Fruit fly (Drosophila melanogaster) whole organism, embryonic: ENCODE data around the gene CG15423.

ENCODE experiments used
- Awh ChIP-seq: fragments of 200-800 bp; sonication (Bioruptor generic); IDR thresholded peaks from 2 replicates; pipeline ENCODE4, ENCODE4 v1.3.6; 2022; ENCODE audit warnings: missing biosample characterization, missing genetic modification characterization
- Bdp1 ChIP-seq: fragments of 200-800 bp; sonication (Bioruptor generic); optimal IDR thresholded peaks from 3 replicates; lab custom pipeline; 2016; ENCODE audit warnings: missing biosample characterization, missing genetic modification characterization
- CG1024 ChIP-seq: fragments of 200-800 bp; sonication (Bioruptor generic); IDR thresholded peaks from 2 replicates; pipeline ENCODE4 v1.3.6; 2022; ENCODE audit warnings: missing biosample characterization, missing genetic modification characterization
- CG11093 ChIP-seq: fragments of 200-800 bp; sonication (Bioruptor generic); IDR thresholded peaks from 3 replicates; pipeline ENCODE4 v1.3.6; 2022; ENCODE audit warnings: missing biosample characterization, missing genetic modification characterization
- CG14965 ChIP-seq: fragments of 200-800 bp; sonication (Bioruptor generic); optimal IDR thresholded peaks from 2 replicates; lab custom pipeline; 2016; ENCODE audit warnings: missing biosample characterization, missing genetic modification characterization, borderline replicate concordance
- CG16863 ChIP-seq: fragments of 200-800 bp; sonication (Bioruptor generic); optimal IDR thresholded peaks from 3 replicates; lab custom pipeline; 2016; ENCODE audit warnings: missing biosample characterization, missing genetic modification characterization
- CG17186 ChIP-seq: fragments of 200-800 bp; sonication (Bioruptor generic); optimal IDR thresholded peaks from 3 replicates; lab custom pipeline; 2017; ENCODE audit warnings: missing biosample characterization, missing genetic modification reagents, missing genetic modification characterization
- CG18011 ChIP-seq: fragments of 200-800 bp; sonication (Bioruptor generic); optimal IDR thresholded peaks from 2 replicates; lab custom pipeline; 2017; ENCODE audit warnings: missing biosample characterization, missing genetic modification characterization, mild to moderate bottlenecking, moderate library complexity, missing genotype
- CG2678 ChIP-seq: fragments of 200-800 bp; sonication (Bioruptor generic); optimal IDR thresholded peaks from 3 replicates; lab custom pipeline; 2019; ENCODE audit warnings: missing biosample characterization, mild to moderate bottlenecking, missing genetic modification characterization, moderate library complexity
- CG3838 ChIP-seq: fragments of 200-800 bp; sonication (Bioruptor generic); optimal IDR thresholded peaks from 3 replicates; lab custom pipeline; 2016; ENCODE audit warnings: missing biosample characterization, missing genetic modification characterization
- CG43689 ChIP-seq: fragments of 200-800 bp; sonication (Bioruptor generic); IDR thresholded peaks from 2 replicates; pipeline ENCODE4 v1.3.6; 2022; ENCODE audit warnings: missing biosample characterization, missing genetic modification characterization
- CG4617 ChIP-seq: fragments of 200-800 bp; sonication (Bioruptor generic); optimal IDR thresholded peaks from 3 replicates; lab custom pipeline; 2016; ENCODE audit warnings: missing biosample characterization, missing genetic modification characterization, borderline replicate concordance
- CG4707 ChIP-seq: fragments of 200-800 bp; sonication (Bioruptor generic); optimal IDR thresholded peaks from 2 replicates; lab custom pipeline; 2018; ENCODE audit warnings: missing biosample characterization, mild to moderate bottlenecking, missing genetic modification characterization, moderate library complexity
- CG6683 ChIP-seq: fragments of 200-800 bp; sonication (Bioruptor generic); optimal IDR thresholded peaks from 2 replicates; lab custom pipeline; 2017; ENCODE audit warnings: missing biosample characterization, mild to moderate bottlenecking, missing genetic modification characterization, missing genetic modification reagents
- CG6765 ChIP-seq: fragments of 200-800 bp; sonication (Bioruptor generic); optimal IDR thresholded peaks from 3 replicates; lab custom pipeline; 2017; ENCODE audit warnings: missing biosample characterization, mild to moderate bottlenecking, missing genetic modification characterization
- CG7271 ChIP-seq: fragments of 200-800 bp; sonication (Bioruptor generic); optimal IDR thresholded peaks from 2 replicates; lab custom pipeline; 2018; ENCODE audit warnings: missing biosample characterization, mild to moderate bottlenecking, missing genetic modification characterization, moderate library complexity
- CG9215 ChIP-seq: fragments of 200-800 bp; sonication (Bioruptor generic); IDR thresholded peaks from 2 replicates; pipeline ENCODE4 v1.3.6; 2022; ENCODE audit warnings: missing biosample characterization, missing genetic modification characterization
- Gug ChIP-seq: fragments of 200-800 bp; sonication (Bioruptor generic); IDR thresholded peaks from 4 replicates; pipeline ENCODE4 v1.3.6; 2022; ENCODE audit warnings: missing biosample characterization, missing genetic modification characterization
- HmgZ ChIP-seq: fragments of 200-800 bp; sonication (Bioruptor generic); optimal IDR thresholded peaks from 2 replicates; lab custom pipeline; 2018; ENCODE audit warnings: missing biosample characterization, mild to moderate bottlenecking, missing genetic modification characterization
- Jarid2 ChIP-seq: fragments of 200-800 bp; sonication (Bioruptor generic); optimal IDR thresholded peaks from 3 replicates; lab custom pipeline; 2017; ENCODE audit warnings: mild to moderate bottlenecking, missing biosample characterization, missing genetic modification reagents, missing genetic modification characterization
- Myb ChIP-seq: fragments of 200-800 bp; sonication (Bioruptor generic); optimal IDR thresholded peaks from 2 replicates; lab custom pipeline; 2016; ENCODE audit warnings: missing biosample characterization, missing genetic modification characterization
- NFAT ChIP-seq: fragments of 200-800 bp; sonication (Bioruptor generic); IDR thresholded peaks from 2 replicates; pipeline ENCODE4 v1.3.6; 2022; ENCODE audit warnings: missing biosample characterization, missing genetic modification characterization
- PHDP ChIP-seq: fragments of 200-800 bp; sonication (Bioruptor generic); optimal IDR thresholded peaks from 3 replicates; lab custom pipeline; 2018; ENCODE audit warnings: missing biosample characterization, mild to moderate bottlenecking, missing genetic modification characterization, moderate library complexity
- Rx ChIP-seq: fragments of 200-800 bp; sonication (Bioruptor generic); IDR thresholded peaks from 2 replicates; pipeline ENCODE4 v1.3.6; 2022; ENCODE audit warnings: missing biosample characterization, missing genetic modification characterization
- Usf ChIP-seq: fragments of 200-800 bp; sonication (Bioruptor generic); optimal IDR thresholded peaks from 2 replicates; lab custom pipeline; 2017; ENCODE audit warnings: missing genotype, missing biosample characterization, missing genetic modification characterization
- Vsx1 ChIP-seq: fragments of 200-800 bp; sonication (Bioruptor generic); optimal IDR thresholded peaks from 2 replicates; lab custom pipeline; 2017; ENCODE audit warnings: missing biosample characterization, mild to moderate bottlenecking, missing genetic modification characterization, missing genetic modification reagents
- ara ChIP-seq: fragments of 200-800 bp; sonication (Bioruptor generic); IDR thresholded peaks from 2 replicates; pipeline ENCODE4 v1.3.6; 2022; ENCODE audit warnings: missing biosample characterization, missing genetic modification characterization
- bowl ChIP-seq: fragments of 200-800 bp; sonication (Bioruptor generic); IDR thresholded peaks from 2 replicates; pipeline ENCODE4 v1.3.6; 2022; ENCODE audit warnings: missing biosample characterization, missing genetic modification characterization
- cg ChIP-seq: fragments of 200-800 bp; sonication (Bioruptor generic); optimal IDR thresholded peaks from 3 replicates; lab custom pipeline; 2019; ENCODE audit warnings: missing biosample characterization, mild to moderate bottlenecking, missing genetic modification characterization, moderate library complexity
- chm ChIP-seq: fragments of 200-800 bp; sonication (Bioruptor generic); IDR thresholded peaks from 2 replicates; pipeline ENCODE4 v1.3.6; 2022; ENCODE audit warnings: missing biosample characterization, missing genetic modification characterization
- croc ChIP-seq: fragments of 200-800 bp; sonication (Bioruptor generic); conservative IDR thresholded peaks from 3 replicates; pipeline ENCODE4 v1.3.6; 2022; ENCODE audit warnings: missing biosample characterization, missing genetic modification characterization
- cwo ChIP-seq: fragments of 200-800 bp; sonication (Bioruptor generic); optimal IDR thresholded peaks from 3 replicates; lab custom pipeline; 2017; ENCODE audit warnings: missing biosample characterization, missing genetic modification characterization, mild to moderate bottlenecking, moderate library complexity, missing genetic modification reagents
- exex ChIP-seq: fragments of 200-800 bp; sonication (Bioruptor generic); optimal IDR thresholded peaks from 4 replicates; lab custom pipeline; 2018; ENCODE audit warnings: missing biosample characterization, mild to moderate bottlenecking, missing genetic modification characterization, moderate library complexity
- fru ChIP-seq: fragments of >200 bp; optimal IDR thresholded peaks from 2 replicates; lab custom pipeline; 2017
- ham ChIP-seq: fragments of 200-800 bp; sonication (Bioruptor generic); IDR thresholded peaks from 2 replicates; pipeline ENCODE4 v1.3.6; 2022; ENCODE audit warnings: missing biosample characterization, missing genetic modification characterization
- kah ChIP-seq: fragments of 200-800 bp; sonication (Bioruptor generic); optimal IDR thresholded peaks from 2 replicates; lab custom pipeline; 2018; ENCODE audit warnings: missing biosample characterization, mild to moderate bottlenecking, missing genetic modification characterization
- luna ChIP-seq: fragments of 200-800 bp; sonication (Bioruptor generic); optimal IDR thresholded peaks from 2 replicates; lab custom pipeline; 2016; ENCODE audit warnings: missing biosample characterization, missing genetic modification characterization
- mld ChIP-seq: fragments of 200-800 bp; sonication (Bioruptor generic); IDR thresholded peaks from 3 replicates; pipeline ENCODE4 v1.3.6; 2022; ENCODE audit warnings: missing biosample characterization, missing genetic modification characterization; ENCODE audit not compliant: partially characterized antibody
- pb ChIP-seq: fragments of 200-800 bp; sonication (Bioruptor generic); optimal IDR thresholded peaks from 3 replicates; lab custom pipeline; 2016; ENCODE audit warnings: missing biosample characterization, missing genetic modification characterization
- pzg ChIP-seq: fragments of 200-800 bp; sonication (Bioruptor generic); optimal IDR thresholded peaks from 3 replicates; lab custom pipeline; 2018; ENCODE audit warnings: missing biosample characterization, mild to moderate bottlenecking, missing genetic modification characterization, moderate library complexity
- run ChIP-seq: fragments of 200-800 bp; sonication (Bioruptor generic); optimal IDR thresholded peaks from 3 replicates; lab custom pipeline; 2018; ENCODE audit warnings: missing biosample characterization, mild to moderate bottlenecking, missing genetic modification characterization
- sens-2 ChIP-seq: fragments of 200-800 bp; sonication (Bioruptor generic); IDR thresholded peaks from 2 replicates; pipeline ENCODE4 v1.3.6; 2022; ENCODE audit warnings: missing biosample characterization, missing genetic modification characterization
- slou ChIP-seq: fragments of 200-800 bp; sonication (Bioruptor generic); optimal IDR thresholded peaks from 3 replicates; lab custom pipeline; 2016; ENCODE audit warnings: missing biosample characterization, missing genetic modification characterization
- sob ChIP-seq: fragments of 200-800 bp; sonication (Bioruptor generic); IDR thresholded peaks from 2 replicates; pipeline ENCODE4 v1.3.6; 2022; ENCODE audit warnings: missing biosample characterization, missing genetic modification characterization
- stc ChIP-seq: fragments of 200-800 bp; sonication (Bioruptor generic); IDR thresholded peaks from 2 replicates; pipeline ENCODE4 v1.3.6; 2022; ENCODE audit warnings: missing biosample characterization, missing genetic modification characterization
- toy ChIP-seq: fragments of 200-800 bp; sonication (Bioruptor generic); IDR thresholded peaks from 2 replicates; pipeline ENCODE4 v1.3.6; 2022; ENCODE audit warnings: missing biosample characterization, missing genetic modification characterization
- ttk ChIP-seq: fragments of 200-800 bp; sonication (Bioruptor generic); IDR thresholded peaks from 2 replicates; pipeline ENCODE4 v2.1.2; 2022; ENCODE audit warnings: missing biosample characterization, missing genetic modification characterization
- tup ChIP-seq: fragments of 200-800 bp; sonication (Bioruptor generic); optimal IDR thresholded peaks from 2 replicates; lab custom pipeline; 2016; ENCODE audit warnings: missing biosample characterization, mild to moderate bottlenecking, missing genetic modification characterization, moderate library complexity
- twi ChIP-seq: fragments of 200-800 bp; optimal IDR thresholded peaks from 2 replicates; lab custom pipeline; 2019; ENCODE audit warnings: missing biosample characterization, mild to moderate bottlenecking, missing genetic modification characterization, moderate library complexity
- vvl ChIP-seq: fragments of 200-800 bp; sonication (Bioruptor generic); IDR thresholded peaks from 2 replicates; pipeline ENCODE4 v1.3.6; 2022; ENCODE audit warnings: missing biosample characterization, missing genetic modification characterization

CG15423 gene

DNA sequence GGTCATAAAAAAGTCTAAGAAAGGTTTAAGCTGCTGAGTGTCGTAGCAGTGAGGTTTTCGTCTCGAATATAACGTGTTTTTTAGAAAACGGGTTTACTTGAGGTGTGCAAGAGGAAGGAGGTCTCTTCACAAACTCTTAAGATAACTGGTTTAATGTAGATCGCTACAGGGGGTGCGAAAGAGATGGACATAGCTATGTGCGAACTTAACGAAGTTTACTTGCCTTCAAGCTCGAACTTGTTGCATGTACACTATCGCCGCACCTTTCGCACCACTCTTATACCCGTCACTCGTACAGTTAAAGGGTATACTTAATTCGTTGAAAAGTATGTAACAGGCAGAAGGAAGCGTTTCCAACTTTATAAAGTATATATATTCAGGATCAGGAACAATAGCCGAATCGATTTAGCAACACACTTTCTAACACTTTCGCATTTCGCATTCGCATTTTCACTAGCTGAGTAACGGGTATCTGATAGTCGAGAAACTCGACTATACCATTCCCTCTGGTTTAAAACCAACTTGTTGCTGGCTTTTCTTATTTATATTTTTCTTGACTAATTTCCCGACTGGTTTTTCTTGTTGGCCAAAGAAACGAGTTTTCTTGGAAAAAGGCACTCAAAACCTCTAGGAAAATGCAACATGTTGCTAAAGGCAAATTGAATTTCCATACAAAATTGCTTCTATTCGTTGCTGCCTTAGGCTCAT lies 24.5 kb downstream of the CG15423 start (continued):
- TF ChIP-seq CG18011 (peak; percentile 95), fru (lab: Kevin White, UChicago) (no peak), luna (GFP tag; lab: Kevin White, UChicago) (no peak), CG7271 (tag; lab: Kevin White, UChicago) (peak; percentile 47), cg (GFP tag; lab: Kevin White, UChicago) (no peak), pb (GFP tag; lab: Kevin White, UChicago) (peak; percentile 11), Vsx1 (GFP tag; lab: Kevin White, UChicago) (peak; percentile 66), sens-2 (GFP tag; lab: Robert Waterston, UW) (peak; percentile 87), CG4707 (peak; percentile 77), vvl (GFP tag; lab: Robert Waterston, UW) (peak; percentile 95), PHDP (tag; lab: Kevin White, UChicago) (peak; percentile 80), kah (peak; percentile 54), stc (GFP tag; lab: Robert Waterston, UW) (peak; percentile 88), CG6765 (GFP tag; lab: Kevin White, UChicago) (no peak), HmgZ (peak; percentile 58), NFAT (GFP tag; lab: Robert Waterston, UW) (no peak; the same call in 1 of the 2 replicates), CG9215 (no peak; the same call in 1 of the 2 replicates), Rx (GFP tag; lab: Robert Waterston, UW) (peak; percentile 78), Gug (GFP tag; lab: Robert Waterston, UW) (peak; percentile 82), exex (tag; lab: Kevin White, UChicago) (no peak), Usf (GFP tag; lab: Kevin White, UChicago) (peak; percentile 65), CG14965 (GFP tag; lab: Kevin White, UChicago) (no peak), Bdp1 (GFP tag; lab: Kevin White, UChicago) (peak; percentile 54), ham (GFP tag; lab: Robert Waterston, UW) (no peak), Jarid2 (peak; percentile 20), Myb (peak; percentile 51), CG4617 (GFP tag; lab: Kevin White, UChicago) (peak; percentile 43), CG3838 (GFP tag; lab: Kevin White, UChicago) (peak; percentile 42), CG16863 (GFP tag; lab: Kevin White, UChicago) (peak; percentile 81), cwo (GFP tag; lab: Kevin White, UChicago) (peak; percentile 53), slou (GFP tag; lab: Kevin White, UChicago) (peak; percentile 41), CG6683 (peak; percentile 20), ara (peak; percentile 86), pzg (GFP tag; lab: Kevin White, UChicago) (no peak), croc (GFP tag; lab: Robert Waterston, UW) (peak; percentile 82), sob (GFP tag; lab: Robert Waterston, UW) (peak; percentile 79), CG43689 (peak; percentile 50), CG1024 (GFP tag; lab: Robert Waterston, UW) (peak; percentile 66), bowl (GFP tag; lab: Robert Waterston, UW) (peak; percentile 71; the same call in 1 of the 2 replicates), ttk (GFP tag; lab: Robert Waterston, UW) (peak; percentile 87; the same call in 1 of the 2 replicates), CG11093 (GFP tag; lab: Robert Waterston, UW) (peak; percentile 84), run (tag; lab: Kevin White, UChicago) (peak; percentile 33), twi (tag; lab: Kevin White, UChicago) (peak; percentile 75), tup (GFP tag; lab: Kevin White, UChicago) (peak; percentile 69), CG17186 (no peak), CG2678 (tag; lab: Kevin White, UChicago) (peak; percentile 88), chm (GFP tag; lab: Robert Waterston, UW) (peak; percentile 89), toy (GFP tag; lab: Robert Waterston, UW) (peak; percentile 46; the same call in 1 of the 2 replicates), mld (GFP tag; lab: Robert Waterston, UW) (peak; percentile 95), Awh (GFP tag; lab: Robert Waterston, UW) (peak; percentile 89)
